Worm (Caenorhabditis elegans): ENCODE results near the gene trpp-12.

The trpp-12 gene

DNA sequence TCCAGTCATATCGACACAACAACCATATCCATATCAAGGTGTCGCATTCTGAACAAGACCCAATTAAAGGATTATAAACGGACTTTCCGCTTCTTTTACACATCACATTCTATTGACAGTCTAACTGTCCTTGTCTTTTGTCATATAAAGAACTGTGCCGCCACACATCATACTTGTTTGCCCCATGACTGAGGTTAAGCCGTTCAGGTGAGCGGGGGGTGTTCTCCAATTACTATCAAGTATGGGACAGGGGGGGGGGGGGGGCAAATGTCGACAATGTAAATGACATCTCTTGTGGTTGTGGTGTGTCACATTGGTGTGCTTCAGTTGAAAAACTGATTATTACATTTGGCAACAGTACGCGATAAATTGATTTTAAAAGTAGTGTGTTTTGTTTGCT is 24.3 kb downstream of the trpp-12 start:
- TF ChIP-seq ref-1 (GFP tag; conservative IDR thresholded peaks at IDR 0.05) (no peak), ztf-23 (GFP tag; IDR thresholded peaks at IDR 0.05) (no peak), ztf-29 (GFP tag; IDR thresholded peaks at IDR 0.05) (peak; percentile 70)

ce11 chrX:2435353-2435752 is 25.9 kb downstream of the trpp-12 start:
- no peak for TF ChIP-seq ztf-23 (GFP tag; IDR thresholded peaks at IDR 0.05)
- no peak for TF ChIP-seq ref-1 (GFP tag; conservative IDR thresholded peaks at IDR 0.05)
- TF ChIP-seq flt-1 (GFP tag; IDR thresholded peaks at IDR 0.05) = no peak
- no peak for TF ChIP-seq cog-1 (tag; optimal IDR thresholded peaks at IDR 0.05)
- no peak for TF ChIP-seq klf-2 (GFP tag; conservative IDR thresholded peaks at IDR 0.05)
- no peak for TF ChIP-seq ztf-29 (GFP tag; IDR thresholded peaks at IDR 0.05)
- TF ChIP-seq med-1 (GFP tag; optimal IDR thresholded peaks at IDR 0.05; ENCODE audit: insufficient read depth) = no peak
- TF ChIP-seq T22C8.4 (GFP tag; IDR thresholded peaks at IDR 0.05) = no peak
- TF ChIP-seq tab-1 (GFP tag; IDR thresholded peaks at IDR 0.05) = no peak

- TF ChIP-seq ref-1 (GFP tag; conservative IDR thresholded peaks at IDR 0.05) (no peak), klf-2 (GFP tag; conservative IDR thresholded peaks at IDR 0.05) (no peak), cog-1 (tag; optimal IDR thresholded peaks at IDR 0.05) (no peak), T22C8.4 (GFP tag; IDR thresholded peaks at IDR 0.05) (no peak), flt-1 (GFP tag; IDR thresholded peaks at IDR 0.05) (no peak), tab-1 (GFP tag; IDR thresholded peaks at IDR 0.05) (no peak), med-1 (GFP tag; optimal IDR thresholded peaks at IDR 0.05; ENCODE audit: insufficient read depth) (no peak), ztf-29 (GFP tag; IDR thresholded peaks at IDR 0.05) (no peak), ztf-23 (GFP tag; IDR thresholded peaks at IDR 0.05) (no peak)
Measured at ce11 chrX:2438857-2439256, 29.4 kb downstream of the trpp-12 start, which contains the start of gene gid-2. Gene gid-2, minus strand, starts transcription at chrX:2438957.

- TF ChIP-seq cog-1 (tag; optimal IDR thresholded peaks at IDR 0.05) (no peak), tab-1 (GFP tag; IDR thresholded peaks at IDR 0.05) (no peak), ref-1 (GFP tag; conservative IDR thresholded peaks at IDR 0.05) (no peak), klf-2 (GFP tag; conservative IDR thresholded peaks at IDR 0.05) (no peak), T22C8.4 (GFP tag; IDR thresholded peaks at IDR 0.05) (no peak), ztf-29 (GFP tag; IDR thresholded peaks at IDR 0.05) (no peak), flt-1 (GFP tag; IDR thresholded peaks at IDR 0.05) (no peak), med-1 (GFP tag; optimal IDR thresholded peaks at IDR 0.05; ENCODE audit: insufficient read depth) (no peak), ztf-23 (GFP tag; IDR thresholded peaks at IDR 0.05) (no peak)
Measured at ce11 chrX:2439309-2439708, 29.8 kb downstream of the trpp-12 start.

- TF ChIP-seq T22C8.4 (GFP tag; IDR thresholded peaks at IDR 0.05) (no peak), ref-1 (GFP tag; conservative IDR thresholded peaks at IDR 0.05) (no peak), flt-1 (GFP tag; IDR thresholded peaks at IDR 0.05) (no peak), klf-2 (GFP tag; conservative IDR thresholded peaks at IDR 0.05) (no peak), cog-1 (tag; optimal IDR thresholded peaks at IDR 0.05) (no peak), med-1 (GFP tag; optimal IDR thresholded peaks at IDR 0.05; ENCODE audit: insufficient read depth) (no peak), ztf-23 (GFP tag; IDR thresholded peaks at IDR 0.05) (no peak), tab-1 (GFP tag; IDR thresholded peaks at IDR 0.05) (no peak), ztf-29 (GFP tag; IDR thresholded peaks at IDR 0.05) (no peak)
Measured at ce11 chrX:2439728-2440127, 30.2 kb downstream of the trpp-12 start.

DNA sequence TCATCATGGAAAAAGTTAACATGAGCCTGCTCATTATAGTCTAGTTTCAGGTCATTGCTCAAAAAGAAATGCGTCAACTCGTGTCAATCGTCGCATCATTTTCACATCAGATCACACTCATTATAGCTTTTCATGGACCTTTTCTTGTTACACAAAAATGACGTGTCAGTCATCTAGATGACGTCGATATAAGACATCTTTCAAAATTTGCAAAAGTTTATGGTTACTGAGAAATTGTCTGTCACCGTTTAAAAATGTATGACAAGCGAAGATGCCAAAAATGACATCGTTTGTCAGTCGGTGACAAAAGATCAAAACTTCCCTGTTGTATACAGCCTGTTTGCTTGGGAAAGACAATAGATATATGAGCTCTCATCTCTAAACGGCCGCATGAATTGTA is 31.7 kb downstream of the trpp-12 start:
- TF ChIP-seq med-1 (GFP tag; optimal IDR thresholded peaks at IDR 0.05; ENCODE audit: insufficient read depth) (no peak), ztf-23 (GFP tag; IDR thresholded peaks at IDR 0.05) (no peak), klf-2 (GFP tag; conservative IDR thresholded peaks at IDR 0.05) (no peak), ztf-29 (GFP tag; IDR thresholded peaks at IDR 0.05) (no peak), T22C8.4 (GFP tag; IDR thresholded peaks at IDR 0.05) (no peak), ref-1 (GFP tag; conservative IDR thresholded peaks at IDR 0.05) (no peak), tab-1 (GFP tag; IDR thresholded peaks at IDR 0.05) (no peak), flt-1 (GFP tag; IDR thresholded peaks at IDR 0.05) (no peak), cog-1 (tag; optimal IDR thresholded peaks at IDR 0.05) (no peak)

- TF ChIP-seq tab-1 (GFP tag; IDR thresholded peaks at IDR 0.05) (no peak), flt-1 (GFP tag; IDR thresholded peaks at IDR 0.05) (no peak), T22C8.4 (GFP tag; IDR thresholded peaks at IDR 0.05) (no peak), ztf-29 (GFP tag; IDR thresholded peaks at IDR 0.05) (no peak), ref-1 (GFP tag; conservative IDR thresholded peaks at IDR 0.05) (no peak), ztf-23 (GFP tag; IDR thresholded peaks at IDR 0.05) (no peak), klf-2 (GFP tag; conservative IDR thresholded peaks at IDR 0.05) (no peak), cog-1 (tag; optimal IDR thresholded peaks at IDR 0.05) (no peak), med-1 (GFP tag; optimal IDR thresholded peaks at IDR 0.05; ENCODE audit: insufficient read depth) (no peak)
Measured at ce11 chrX:2443304-2443703, 33.8 kb downstream of the trpp-12 start, which contains the start of gene T07D1.3. Gene T07D1.3, minus strand, starts transcription at chrX:2443404.

DNA sequence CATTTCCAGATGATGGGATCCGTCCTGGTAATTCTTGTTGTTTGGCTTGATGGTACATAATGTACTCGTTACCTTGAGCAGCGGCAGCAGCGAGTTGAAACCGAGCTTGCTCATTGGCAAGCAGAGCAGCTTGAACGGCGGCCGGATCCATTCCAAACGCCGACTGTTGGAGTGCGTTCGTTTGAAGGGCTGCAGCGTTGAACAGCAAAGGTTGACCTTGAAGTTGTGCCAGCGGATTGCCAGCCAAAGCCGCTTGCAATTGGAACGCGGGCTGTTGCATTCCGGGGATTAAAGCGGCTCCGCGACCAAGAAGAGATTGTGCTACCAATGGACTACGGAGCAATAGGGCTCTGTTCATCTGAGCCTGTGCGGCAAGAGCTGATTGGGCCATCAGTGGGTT is 36.7 kb downstream of the trpp-12 start:
- TF ChIP-seq ztf-23 (GFP tag; IDR thresholded peaks at IDR 0.05) = no peak
- no peak for TF ChIP-seq ztf-29 (GFP tag; IDR thresholded peaks at IDR 0.05)
- no peak for TF ChIP-seq med-1 (GFP tag; optimal IDR thresholded peaks at IDR 0.05; ENCODE audit: insufficient read depth)
- TF ChIP-seq flt-1 (GFP tag; IDR thresholded peaks at IDR 0.05) = no peak
- no peak for TF ChIP-seq klf-2 (GFP tag; conservative IDR thresholded peaks at IDR 0.05)
- TF ChIP-seq T22C8.4 (GFP tag; IDR thresholded peaks at IDR 0.05) = no peak
- TF ChIP-seq cog-1 (tag; optimal IDR thresholded peaks at IDR 0.05) = no peak
- TF ChIP-seq tab-1 (GFP tag; IDR thresholded peaks at IDR 0.05) = no peak
- TF ChIP-seq ref-1 (GFP tag; conservative IDR thresholded peaks at IDR 0.05) = no peak

DNA sequence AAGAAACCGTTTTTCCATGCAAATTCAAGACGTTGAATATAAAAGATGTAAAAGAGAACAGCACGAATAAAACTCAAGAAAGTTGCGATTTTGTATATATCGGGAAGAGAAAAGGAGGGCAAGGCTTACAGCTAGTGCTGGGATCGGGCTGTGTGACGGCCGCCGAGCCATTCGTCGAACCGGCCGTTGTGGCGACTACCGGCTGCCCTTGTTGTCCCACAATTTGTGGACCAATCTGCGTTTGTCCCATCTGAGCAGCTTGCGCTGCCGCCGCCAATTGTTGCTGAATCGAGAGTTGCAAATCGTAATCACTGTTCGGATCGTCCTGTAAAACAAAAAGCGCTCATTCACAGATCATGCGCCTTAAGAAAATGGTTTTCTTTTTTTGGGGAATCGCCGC is 37.7 kb downstream of the trpp-12 start:
- no peak for TF ChIP-seq T22C8.4 (GFP tag; IDR thresholded peaks at IDR 0.05)
- no peak for TF ChIP-seq med-1 (GFP tag; optimal IDR thresholded peaks at IDR 0.05; ENCODE audit: insufficient read depth)
- no peak for TF ChIP-seq flt-1 (GFP tag; IDR thresholded peaks at IDR 0.05)
- no peak for TF ChIP-seq cog-1 (tag; optimal IDR thresholded peaks at IDR 0.05)
- TF ChIP-seq ztf-29 (GFP tag; IDR thresholded peaks at IDR 0.05) = no peak
- TF ChIP-seq klf-2 (GFP tag; conservative IDR thresholded peaks at IDR 0.05) = no peak
- no peak for TF ChIP-seq ref-1 (GFP tag; conservative IDR thresholded peaks at IDR 0.05)
- TF ChIP-seq ztf-23 (GFP tag; IDR thresholded peaks at IDR 0.05) = no peak
- no peak for TF ChIP-seq tab-1 (GFP tag; IDR thresholded peaks at IDR 0.05)

ce11 chrX:2450994-2451393 is 41.5 kb downstream of the trpp-12 start:
- TF ChIP-seq tab-1 (GFP tag; IDR thresholded peaks at IDR 0.05) = 0 out of 2 replicates have a peak, but pooled peaks have one; percentile 42
- no peak for TF ChIP-seq flt-1 (GFP tag; IDR thresholded peaks at IDR 0.05)

Measured in whole organism, midembryonic.